Fruit fly (Drosophila melanogaster) whole organism, wandering third instar larva: ENCODE data around the gene CG5199.
A peak's percentile ranks its signal among the peaks of the same experiment; 100 is the strongest.

Source experiments
- CG9705 ChIP-seq: fragments of 200-800 bp; sonication (Bioruptor generic); optimal IDR thresholded peaks from 2 replicates; lab custom pipeline; 2018; ENCODE audit warnings: missing biosample characterization, mild to moderate bottlenecking, missing genetic modification characterization
- Dfd ChIP-seq: fragments of >200 bp; optimal IDR thresholded peaks from 2 replicates; lab custom pipeline; 2017; ENCODE audit warnings: missing biosample characterization, missing genetic modification characterization
- Dif ChIP-seq: fragments of 200-275, 200-300 bp; sonication (Bioruptor generic); optimal IDR thresholded peaks from 2 replicates; lab custom pipeline; 2018; ENCODE audit warnings: missing biosample characterization, missing genetic modification characterization; ENCODE audit not compliant: partially characterized antibody
- Mio ChIP-seq: sonication (Bioruptor generic); optimal IDR thresholded peaks from 2 replicates; lab custom pipeline; 2016; ENCODE audit warnings: missing biosample characterization, missing genetic modification characterization
- N ChIP-seq: fragments of >200 bp; optimal IDR thresholded peaks from 2 replicates; lab custom pipeline; 2018; ENCODE audit warnings: missing biosample characterization, missing external identifiers, missing genetic modification characterization
- Sp1 ChIP-seq: fragments of 200-800 bp; sonication (Bioruptor generic); optimal IDR thresholded peaks from 3 replicates; lab custom pipeline; 2019; ENCODE audit warnings: missing biosample characterization, mild to moderate bottlenecking, missing genetic modification characterization, moderate library complexity
- brk ChIP-seq: fragments of 200-800 bp; sonication (Bioruptor generic); optimal IDR thresholded peaks from 2 replicates; lab custom pipeline; 2016; ENCODE audit warnings: missing biosample characterization, mild to moderate bottlenecking, missing genetic modification characterization
- foxo ChIP-seq, 2 experiments: fragments of 200-800 bp; sonication (Bioruptor generic); optimal IDR thresholded peaks; 2 replicates in 1 of 2; 3 replicates in 1 of 2; lab custom pipeline; 2016 to 2017; ENCODE audit warnings: missing biosample characterization in 2 of 2, missing genetic modification characterization in 2 of 2
- fru ChIP-seq: fragments of 200-800 bp; sonication (Bioruptor generic); optimal IDR thresholded peaks from 3 replicates; lab custom pipeline; 2016; ENCODE audit warnings: missing biosample characterization, mild to moderate bottlenecking, missing genetic modification characterization
- psq ChIP-seq: fragments of 200-800 bp; sonication (Bioruptor generic); optimal IDR thresholded peaks from 3 replicates; lab custom pipeline; 2017; ENCODE audit warnings: missing biosample characterization, mild to moderate bottlenecking, missing genetic modification characterization, moderate library complexity
- sv ChIP-seq: fragments of 200-800 bp; sonication (Bioruptor generic); optimal IDR thresholded peaks from 3 replicates; lab custom pipeline; 2016; ENCODE audit warnings: missing biosample characterization, missing genetic modification characterization
- usp ChIP-seq: fragments of >200 bp; optimal IDR thresholded peaks from 2 replicates; lab custom pipeline; 2017; ENCODE audit warnings: missing biosample characterization, missing genetic modification characterization

DNA sequence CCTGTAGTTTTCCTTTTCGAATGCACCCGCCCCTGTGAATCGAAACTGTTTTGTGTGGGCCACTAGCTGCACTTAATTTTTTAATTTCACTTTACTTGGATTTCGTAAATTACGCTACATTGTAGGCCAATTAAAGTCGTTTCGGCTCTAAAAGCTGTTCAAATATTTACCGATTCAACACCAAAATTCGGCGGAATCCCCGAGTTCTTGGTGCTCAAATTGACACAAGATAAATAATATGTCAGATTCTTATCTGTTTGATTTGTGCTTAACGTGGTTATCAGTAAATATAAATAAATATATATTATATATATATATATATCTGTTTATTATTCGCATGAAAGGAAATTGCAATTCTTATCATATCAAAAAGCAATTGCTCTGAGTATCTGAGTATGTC, 4.7 kb downstream of the CG5199 start:
- TF ChIP-seq Dfd (GFP tag; lab: Kevin White, UChicago) (no peak), psq (GFP tag; lab: Kevin White, UChicago) (peak; percentile 32), usp (GFP tag; lab: Kevin White, UChicago) (no peak), brk (GFP tag; lab: Kevin White, UChicago) (peak; percentile 43), Sp1 (GFP tag; lab: Kevin White, UChicago) (peak; percentile 79), CG9705 (GFP tag; lab: Kevin White, UChicago) (peak; percentile 78), Mio (GFP tag; lab: Kevin White, UChicago) (no peak), Dif (no peak), fru (peak; percentile 4), sv (GFP tag; lab: Kevin White, UChicago) (no peak), N (no peak), foxo (GFP tag; optimal IDR thresholded peaks at IDR 0.05; lab: Kevin White, UChicago) (peak in 1 of 2 experiments; percentile 58)
